Worm (Caenorhabditis elegans) whole organism, L4/young adult: ENCODE results near the gene srw-123.

ENCODE experiments used
- W03F9.2 ChIP-seq: fragments of 150-350 bp; optimal IDR thresholded peaks from 2 replicates; lab custom pipeline; 2014; ENCODE audit warnings: missing biosample characterization, missing genetic modification characterization
- dao-5 ChIP-seq: sonication (generic microtip); optimal IDR thresholded peaks from 2 replicates; lab custom pipeline; 2016; ENCODE audit warnings: missing genotype, missing genetic modification characterization, moderate library complexity, missing compliant biosample characterization
- him-1 ChIP-seq: sonication (generic microtip); optimal IDR thresholded peaks from 2 replicates; lab custom pipeline; 2016; ENCODE audit warnings: missing genotype, missing genetic modification reagents, missing genetic modification characterization, missing compliant biosample characterization

DNA sequence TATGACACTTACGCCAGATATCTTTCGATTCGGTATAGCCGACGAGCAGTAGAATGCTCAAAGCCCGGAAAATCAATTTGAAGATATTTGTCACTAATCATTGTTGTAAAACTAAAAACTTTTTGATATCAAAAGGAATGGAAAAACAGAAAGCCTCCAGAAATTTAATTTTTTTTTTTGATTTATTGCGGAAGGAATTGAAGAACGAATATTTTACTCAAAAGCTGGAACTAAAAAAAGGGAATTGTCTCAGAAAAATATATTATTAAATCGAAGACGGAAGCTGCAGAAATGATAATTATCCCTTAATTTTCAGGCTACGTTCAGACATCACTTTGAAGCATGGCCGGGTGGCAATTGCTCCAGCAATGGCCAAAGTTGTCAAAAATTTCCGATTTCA is 31.3 kb downstream of the srw-123 start, which contains the start of gene srw-137:
- no peak for TF ChIP-seq him-1
- no peak for TF ChIP-seq dao-5
- TF ChIP-seq W03F9.2 (tag; lab: Kevin White, UChicago): no peak
